Worm (Caenorhabditis elegans) whole organism, early embryonic: Measurements from ENCODE around the gene srz-63.

Experiments used
- B0310.2 ChIP-seq: sonication (generic microtip); optimal IDR thresholded peaks from 2 replicates; lab custom pipeline; 2016; ENCODE audit warnings: mild to moderate bottlenecking, missing genetic modification characterization, missing compliant biosample characterization
- ama-1 ChIP-seq: fragments of 150-350 bp; optimal IDR thresholded peaks from 2 replicates; lab custom pipeline; 2014
- ceh-13 ChIP-seq: fragments of 200-800 bp; sonication (Bioruptor generic); optimal IDR thresholded peaks from 2 replicates; lab custom pipeline; 2018; ENCODE audit warnings: mild to moderate bottlenecking, missing genetic modification characterization, missing compliant biosample characterization
- flt-1 ChIP-seq: fragments of 200-800 bp; sonication (Bioruptor generic); IDR thresholded peaks from 2 replicates; pipeline ENCODE4 v1.3.6; 2022; ENCODE audit warnings: missing genetic modification characterization, missing compliant biosample characterization
- hmg-4 ChIP-seq: fragments of 200-800 bp; sonication (Bioruptor generic); optimal IDR thresholded peaks from 2 replicates; lab custom pipeline; 2018; ENCODE audit warnings: mild to moderate bottlenecking, missing genetic modification characterization, missing compliant biosample characterization
- sea-1 ChIP-seq: fragments of 200-800 bp; sonication (Bioruptor generic); conservative IDR thresholded peaks from 2 replicates; pipeline ENCODE4 v1.3.6; 2022; ENCODE audit warnings: missing genetic modification characterization, missing compliant biosample characterization
- tbx-11 ChIP-seq: fragments of 200-800 bp; sonication (Bioruptor generic); IDR thresholded peaks from 2 replicates; pipeline ENCODE4 v1.3.6; 2022; ENCODE audit warnings: missing genetic modification characterization, missing compliant biosample characterization
- tbx-37 ChIP-seq: fragments of 200-800 bp; sonication (Bioruptor generic); conservative IDR thresholded peaks from 2 replicates; pipeline ENCODE4 v1.3.6; 2022; ENCODE audit warnings: missing genetic modification reagents, missing genetic modification characterization, missing compliant biosample characterization

- TF ChIP-seq sea-1 (GFP tag; lab: Robert Waterston, UW), result no peak
- no peak for TF ChIP-seq tbx-37 (GFP tag; lab: Robert Waterston, UW)
- TF ChIP-seq tbx-11, result no peak
- no peak for TF ChIP-seq B0310.2 (tag; lab: Kevin White, UChicago)
- TF ChIP-seq flt-1 (GFP tag; lab: Robert Waterston, UW), result no peak
- no peak for TF ChIP-seq ama-1
- TF ChIP-seq ceh-13, result no peak
- TF ChIP-seq hmg-4 (GFP tag; lab: Kevin White, UChicago), result no peak
Measured at ce11 chrII:1236003-1236402, 42.4 kb upstream of the srz-63 start.
